Fruit fly (Drosophila melanogaster) whole organism, embryonic: Measurements from ENCODE around the gene CG13299.

Source experiments
- Atf6 ChIP-seq: fragments of 200-800 bp; sonication (Bioruptor generic); IDR thresholded peaks from 2 replicates; pipeline ENCODE4 v1.3.6; 2022; ENCODE audit warnings: missing biosample characterization, missing genetic modification characterization
- B-H1 ChIP-seq: fragments of 200-800 bp; sonication (Bioruptor generic); IDR thresholded peaks from 3 replicates; pipeline ENCODE4 v1.3.6; 2022; ENCODE audit warnings: missing biosample characterization, missing genetic modification characterization
- Blimp-1 ChIP-seq: fragments of 200-800 bp; sonication (Bioruptor generic); optimal IDR thresholded peaks from 3 replicates; lab custom pipeline; 2018; ENCODE audit warnings: missing biosample characterization, missing genetic modification characterization, mild to moderate bottlenecking, moderate library complexity, missing genetic modification reagents
- CG11247 ChIP-seq: fragments of 200-800 bp; sonication (Bioruptor generic); IDR thresholded peaks from 2 replicates; pipeline ENCODE4 v1.3.6; 2022; ENCODE audit warnings: missing biosample characterization, missing genetic modification characterization
- CG11560 ChIP-seq: fragments of 200-800 bp; sonication (Bioruptor generic); IDR thresholded peaks from 3 replicates; pipeline ENCODE4 v1.3.6; 2022; ENCODE audit warnings: missing biosample characterization, missing genetic modification characterization
- CG13296 ChIP-seq: fragments of 200-800 bp; sonication (Bioruptor generic); optimal IDR thresholded peaks from 3 replicates; lab custom pipeline; 2018; ENCODE audit warnings: missing biosample characterization, mild to moderate bottlenecking, missing genetic modification characterization
- CG13775 ChIP-seq: fragments of 200-800 bp; sonication (Bioruptor generic); optimal IDR thresholded peaks from 3 replicates; lab custom pipeline; 2017; ENCODE audit warnings: missing biosample characterization, mild to moderate bottlenecking, missing genetic modification characterization
- CG14014 ChIP-seq: fragments of 200-800 bp; sonication (Bioruptor generic); IDR thresholded peaks from 2 replicates; pipeline ENCODE4 v1.3.6; 2022; ENCODE audit warnings: missing biosample characterization, missing genetic modification characterization
- CG14860 ChIP-seq: fragments of 200-800 bp; sonication (Bioruptor generic); IDR thresholded peaks from 3 replicates; pipeline ENCODE4 v1.3.6; 2022; ENCODE audit warnings: missing biosample characterization, missing genetic modification characterization; ENCODE audit not compliant: partially characterized antibody
- CG16863 ChIP-seq: fragments of 200-800 bp; sonication (Bioruptor generic); optimal IDR thresholded peaks from 3 replicates; lab custom pipeline; 2016; ENCODE audit warnings: missing biosample characterization, missing genetic modification characterization
- CG17385 ChIP-seq: fragments of 200-800 bp; sonication (Bioruptor generic); optimal IDR thresholded peaks from 3 replicates; lab custom pipeline; 2018; ENCODE audit warnings: missing biosample characterization, mild to moderate bottlenecking, missing genetic modification characterization
- CG2889 ChIP-seq: fragments of 200-800 bp; sonication (Bioruptor generic); IDR thresholded peaks from 3 replicates; pipeline ENCODE4 v1.3.6; 2022; ENCODE audit warnings: missing biosample characterization, missing genetic modification characterization
- CG31365 ChIP-seq: fragments of 200-800 bp; sonication (Bioruptor generic); optimal IDR thresholded peaks from 2 replicates; lab custom pipeline; 2018; ENCODE audit warnings: missing biosample characterization, mild to moderate bottlenecking, missing genetic modification characterization
- CG42726 ChIP-seq: fragments of 200-800 bp; sonication (Bioruptor generic); IDR thresholded peaks from 2 replicates; pipeline ENCODE4 v1.3.6; 2022; ENCODE audit warnings: missing biosample characterization, missing genetic modification characterization; ENCODE audit not compliant: partially characterized antibody
- CG4854 ChIP-seq: fragments of 200-800 bp; sonication (Bioruptor generic); optimal IDR thresholded peaks from 2 replicates; lab custom pipeline; 2016; ENCODE audit warnings: missing biosample characterization, missing genetic modification characterization, inconsistent platforms
- CG6854 ChIP-seq: fragments of 200-800 bp; sonication (Bioruptor generic); optimal IDR thresholded peaks from 3 replicates; lab custom pipeline; 2017; ENCODE audit warnings: missing biosample characterization, mild to moderate bottlenecking, missing genetic modification characterization
- CG7271 ChIP-seq: fragments of 200-800 bp; sonication (Bioruptor generic); optimal IDR thresholded peaks from 2 replicates; lab custom pipeline; 2018; ENCODE audit warnings: missing biosample characterization, mild to moderate bottlenecking, missing genetic modification characterization, moderate library complexity
- CG7839 ChIP-seq: fragments of 200-800 bp; sonication (Bioruptor generic); optimal IDR thresholded peaks from 3 replicates; lab custom pipeline; 2018; ENCODE audit warnings: missing biosample characterization, mild to moderate bottlenecking, missing genetic modification characterization, moderate library complexity
- CG8359 ChIP-seq: fragments of 200-800 bp; sonication (Bioruptor generic); optimal IDR thresholded peaks from 2 replicates; lab custom pipeline; 2017; ENCODE audit warnings: missing biosample characterization, mild to moderate bottlenecking, missing genetic modification characterization, borderline replicate concordance
- CG9609 ChIP-seq: fragments of 200-800 bp; sonication (Bioruptor generic); optimal IDR thresholded peaks from 3 replicates; lab custom pipeline; 2016; ENCODE audit warnings: missing biosample characterization, missing genetic modification characterization
- CG9727 ChIP-seq: fragments of 200-800 bp; sonication (Bioruptor generic); optimal IDR thresholded peaks from 3 replicates; lab custom pipeline; 2017; ENCODE audit warnings: missing biosample characterization, mild to moderate bottlenecking, missing genetic modification characterization
- CG9797 ChIP-seq: fragments of 200-800 bp; sonication (Bioruptor generic); optimal IDR thresholded peaks from 3 replicates; lab custom pipeline; 2018; ENCODE audit warnings: missing biosample characterization, mild to moderate bottlenecking, missing genetic modification characterization
- CrebB ChIP-seq: fragments of 200-800 bp; sonication (Bioruptor generic); optimal IDR thresholded peaks from 3 replicates; lab custom pipeline; 2018; ENCODE audit warnings: missing biosample characterization, mild to moderate bottlenecking, missing genetic modification characterization
- Deaf1 ChIP-seq: fragments of 200-800 bp; optimal IDR thresholded peaks from 3 replicates; lab custom pipeline; 2019; ENCODE audit warnings: missing biosample characterization, mild to moderate bottlenecking, missing genetic modification characterization, moderate library complexity
- Drgx ChIP-seq: fragments of 200-800 bp; sonication (Bioruptor generic); IDR thresholded peaks from 2 replicates; pipeline ENCODE4 v1.3.6; 2022; ENCODE audit warnings: missing biosample characterization, missing genetic modification characterization
- Ets97D ChIP-seq: fragments of 200-800 bp; sonication (Bioruptor generic); optimal IDR thresholded peaks from 3 replicates; lab custom pipeline; 2016; ENCODE audit warnings: missing biosample characterization, missing genetic modification characterization
- H2.0 ChIP-seq: fragments of 200-800 bp; sonication (Bioruptor generic); IDR thresholded peaks from 2 replicates; pipeline ENCODE4 v1.3.6; 2022; ENCODE audit warnings: missing biosample characterization, missing genetic modification characterization
- Hsf ChIP-seq: fragments of 200-800 bp; sonication (Bioruptor generic); optimal IDR thresholded peaks from 3 replicates; lab custom pipeline; 2016; ENCODE audit warnings: missing biosample characterization, missing genetic modification characterization
- Lpt ChIP-seq: fragments of >200 bp; optimal IDR thresholded peaks from 2 replicates; lab custom pipeline; 2018; ENCODE audit warnings: missing biosample characterization, missing genetic modification characterization
- Mrtf ChIP-seq: fragments of 200-800 bp; sonication (Bioruptor generic); IDR thresholded peaks from 3 replicates; pipeline ENCODE4 v1.3.6; 2022; ENCODE audit warnings: missing biosample characterization, missing genetic modification characterization
- Nf-YC ChIP-seq: fragments of 200-800 bp; optimal IDR thresholded peaks from 3 replicates; lab custom pipeline; 2019; ENCODE audit warnings: missing biosample characterization, mild to moderate bottlenecking, missing genetic modification characterization, moderate library complexity
- ac ChIP-seq: fragments of 200-800 bp; sonication (Bioruptor generic); optimal IDR thresholded peaks from 3 replicates; lab custom pipeline; 2017; ENCODE audit warnings: missing biosample characterization, mild to moderate bottlenecking, missing genetic modification characterization
- ap ChIP-seq: fragments of 200-800 bp; sonication (Bioruptor generic); IDR thresholded peaks from 2 replicates; pipeline ENCODE4 v1.3.6; 2022; ENCODE audit warnings: missing biosample characterization, missing genetic modification characterization
- bowl ChIP-seq: fragments of 200-800 bp; sonication (Bioruptor generic); IDR thresholded peaks from 2 replicates; pipeline ENCODE4 v1.3.6; 2022; ENCODE audit warnings: missing biosample characterization, missing genetic modification characterization
- chm ChIP-seq: fragments of 200-800 bp; sonication (Bioruptor generic); IDR thresholded peaks from 2 replicates; pipeline ENCODE4 v1.3.6; 2022; ENCODE audit warnings: missing biosample characterization, missing genetic modification characterization
- croc ChIP-seq: fragments of 200-800 bp; sonication (Bioruptor generic); conservative IDR thresholded peaks from 3 replicates; pipeline ENCODE4 v1.3.6; 2022; ENCODE audit warnings: missing biosample characterization, missing genetic modification characterization
- crp ChIP-seq, 2 experiments: fragments of 200-800 bp; sonication (Bioruptor generic); optimal IDR thresholded peaks; 2 replicates in 1 of 2; 3 replicates in 1 of 2; lab custom pipeline; 2017; ENCODE audit warnings: missing biosample characterization in 2 of 2, missing genetic modification characterization in 2 of 2, mild to moderate bottlenecking in 1 of 2, moderate library complexity in 1 of 2
- dmrt99B ChIP-seq: fragments of 200-800 bp; sonication (Bioruptor generic); optimal IDR thresholded peaks from 2 replicates; lab custom pipeline; 2018; ENCODE audit warnings: missing biosample characterization, mild to moderate bottlenecking, missing genetic modification characterization, moderate library complexity
- ewg ChIP-seq: fragments of 200-800 bp; sonication (Bioruptor generic); optimal IDR thresholded peaks from 3 replicates; lab custom pipeline; 2017; ENCODE audit warnings: mild to moderate bottlenecking, missing biosample characterization, missing genetic modification reagents, missing genetic modification characterization
- gsb-n ChIP-seq: fragments of 200-800 bp; sonication (Bioruptor generic); optimal IDR thresholded peaks from 3 replicates; lab custom pipeline; 2018; ENCODE audit warnings: missing biosample characterization, mild to moderate bottlenecking, missing genetic modification characterization
- ham ChIP-seq: fragments of 200-800 bp; sonication (Bioruptor generic); IDR thresholded peaks from 2 replicates; pipeline ENCODE4 v1.3.6; 2022; ENCODE audit warnings: missing biosample characterization, missing genetic modification characterization
- ind ChIP-seq: fragments of 200-800 bp; sonication (Bioruptor generic); optimal IDR thresholded peaks from 3 replicates; lab custom pipeline; 2016; ENCODE audit warnings: missing biosample characterization, missing genetic modification characterization
- klu ChIP-seq: fragments of 200-800 bp; sonication (Bioruptor generic); IDR thresholded peaks from 2 replicates; pipeline ENCODE4 v1.3.6; 2022; ENCODE audit warnings: missing biosample characterization, missing genetic modification characterization
- knrl ChIP-seq: fragments of 200-800 bp; sonication (Bioruptor generic); IDR thresholded peaks from 3 replicates; pipeline ENCODE4 v1.3.6; 2022; ENCODE audit warnings: missing biosample characterization, missing genetic modification characterization; ENCODE audit not compliant: partially characterized antibody
- lov ChIP-seq, 2 experiments: fragments of 200-800 bp in 1 of 2; fragments of >200 bp in 1 of 2; sonication (Bioruptor generic) in 1 of 2; IDR thresholded peaks in 1 of 2; optimal IDR thresholded peaks in 1 of 2; 2 replicates in 1 of 2; 3 replicates in 1 of 2; pipeline versions ENCODE4 v1.3.6 to Lab custom; 2017 to 2022; ENCODE audit warnings: missing biosample characterization in 1 of 2, missing genetic modification characterization in 1 of 2
- pum ChIP-seq: fragments of 200-800 bp; sonication (Bioruptor generic); optimal IDR thresholded peaks from 2 replicates; lab custom pipeline; 2016; ENCODE audit warnings: missing biosample characterization, missing genetic modification characterization
- repo ChIP-seq: fragments of 200-800 bp; sonication (Bioruptor generic); optimal IDR thresholded peaks from 2 replicates; lab custom pipeline; 2016; ENCODE audit warnings: missing biosample characterization, missing genetic modification characterization
- salm ChIP-seq: fragments of 200-800 bp; sonication (Bioruptor generic); optimal IDR thresholded peaks from 2 replicates; lab custom pipeline; 2018; ENCODE audit warnings: missing biosample characterization, mild to moderate bottlenecking, missing genetic modification characterization
- unc-4 ChIP-seq: fragments of 200-800 bp; sonication (Bioruptor generic); IDR thresholded peaks from 2 replicates; pipeline ENCODE4 v1.3.6; 2022; ENCODE audit warnings: missing biosample characterization, missing genetic modification characterization; ENCODE audit not compliant: partially characterized antibody

Gene CG13299

dm6 chr3L:6184884-6185438 is 47.2 kb downstream of the CG13299 start, which contains the start of the genes D19B and CG43293 (continued):
- TF ChIP-seq ac (GFP tag; lab: Kevin White, UChicago) = peak; percentile 28
- peak; percentile 57 for TF ChIP-seq salm (tag; lab: Kevin White, UChicago)
- TF ChIP-seq CG13296 (GFP tag; lab: Kevin White, UChicago) = peak; percentile 88
- peak; percentile 90 for TF ChIP-seq dmrt99B (tag; lab: Kevin White, UChicago)
- TF ChIP-seq CG7271 (tag; lab: Kevin White, UChicago) = no peak
- peak; percentile 93 for TF ChIP-seq ind (GFP tag; lab: Kevin White, UChicago)
- peak; percentile 35 for TF ChIP-seq CG9797 (GFP tag; lab: Kevin White, UChicago)
- peak; percentile 81 for TF ChIP-seq CrebB
- TF ChIP-seq Ets97D (GFP tag; lab: Kevin White, UChicago) = peak; percentile 74
- TF ChIP-seq CG9609 = peak; percentile 87
- peak; percentile 88 for TF ChIP-seq bowl
- TF ChIP-seq CG11560 (tag; lab: Robert Waterston, UW) = peak; percentile 72; the same call in 2 of the 3 replicates
- peak; percentile 61; the same call in 2 of the 3 replicates for TF ChIP-seq croc (GFP tag; lab: Robert Waterston, UW)
- peak; percentile 92 for TF ChIP-seq klu (GFP tag; lab: Robert Waterston, UW)
- peak; percentile 89 for TF ChIP-seq Mrtf (GFP tag; lab: Robert Waterston, UW)
- TF ChIP-seq CG6854 (GFP tag; lab: Kevin White, UChicago) = peak; percentile 64
- TF ChIP-seq CG8359 (GFP tag; lab: Kevin White, UChicago) = peak; percentile 25
- TF ChIP-seq lov (optimal IDR thresholded peaks at IDR 0.05; lab: Kevin White, UChicago) = no peak
- peak; percentile 71; the same call in 2 of the 3 replicates for TF ChIP-seq lov (GFP tag; IDR thresholded peaks at IDR 0.05; lab: Robert Waterston, UW)
- peak; percentile 80 for TF ChIP-seq pum
- peak; percentile 88 for TF ChIP-seq CG2889 (GFP tag; lab: Robert Waterston, UW)
- TF ChIP-seq Atf6 = peak; percentile 91
- TF ChIP-seq CG14014 (GFP tag; lab: Robert Waterston, UW) = peak; percentile 92
- TF ChIP-seq repo (GFP tag; lab: Kevin White, UChicago) = peak; percentile 79
- no peak for TF ChIP-seq Lpt (GFP tag; lab: Kevin White, UChicago)
- TF ChIP-seq CG7839 (tag; lab: Kevin White, UChicago) = peak; percentile 88
- TF ChIP-seq knrl (GFP tag; lab: Robert Waterston, UW) = peak; percentile 49
- peak; percentile 95 for TF ChIP-seq CG11247
- TF ChIP-seq CG13775 (GFP tag; lab: Kevin White, UChicago) = peak; percentile 89
- peak; percentile 90 for TF ChIP-seq ewg
- TF ChIP-seq CG16863 = peak; percentile 80
- TF ChIP-seq crp (GFP tag; optimal IDR thresholded peaks at IDR 0.05; lab: Kevin White, UChicago) = peak in 1 of 2 experiments; percentile 38
- peak; percentile 58 for TF ChIP-seq CG31365 (tag; lab: Kevin White, UChicago)
- peak; percentile 82 for TF ChIP-seq gsb-n
- peak; percentile 93 for TF ChIP-seq H2.0 (GFP tag; lab: Robert Waterston, UW)
- peak; percentile 69 for TF ChIP-seq ap (GFP tag; lab: Robert Waterston, UW)
- peak; percentile 57; the same call in 1 of the 2 replicates for TF ChIP-seq unc-4 (GFP tag; lab: Robert Waterston, UW)
- no peak for TF ChIP-seq CG42726 (GFP tag; lab: Robert Waterston, UW)
- TF ChIP-seq CG9727 = peak; percentile 86
- peak; percentile 92 for TF ChIP-seq Drgx (GFP tag; lab: Robert Waterston, UW)
- no peak for TF ChIP-seq CG14860 (GFP tag; lab: Robert Waterston, UW)
- TF ChIP-seq CG17385 = peak; percentile 81
- peak; percentile 97 for TF ChIP-seq chm (GFP tag; lab: Robert Waterston, UW)
- peak; percentile 72; the same call in 1 of the 2 replicates for TF ChIP-seq ham (GFP tag; lab: Robert Waterston, UW)
- TF ChIP-seq B-H1 (GFP tag; lab: Robert Waterston, UW) = peak; percentile 89
- peak; percentile 72 for TF ChIP-seq Nf-YC (tag; lab: Kevin White, UChicago)
- TF ChIP-seq Deaf1 (tag; lab: Kevin White, UChicago) = peak; percentile 62
- TF ChIP-seq Hsf (GFP tag; lab: Kevin White, UChicago) = peak; percentile 86
- peak; percentile 73 for TF ChIP-seq CG4854 (GFP tag; lab: Kevin White, UChicago)
- TF ChIP-seq Blimp-1 (GFP tag; lab: Kevin White, UChicago) = peak; percentile 82
